Worm (Caenorhabditis elegans) whole organism, L2 larva: ENCODE data around the gene B0001.4.

ENCODE experiments used
- C34F6.9 ChIP-seq: fragments of 150-350 bp; optimal IDR thresholded peaks from 2 replicates; lab custom pipeline; 2014; ENCODE audit warnings: missing biosample characterization, missing genetic modification characterization
- F13H6.1 ChIP-seq: sonication (generic microtip); optimal IDR thresholded peaks from 2 replicates; lab custom pipeline; 2016; ENCODE audit warnings: missing genetic modification characterization, missing compliant biosample characterization
- R02D3.7 ChIP-seq: fragments of 150-350 bp; optimal IDR thresholded peaks from 2 replicates; lab custom pipeline; 2014; ENCODE audit warnings: missing biosample characterization, missing genetic modification characterization
- Y55F3AM.14 ChIP-seq: fragments of 200-800 bp; sonication (Bioruptor generic); optimal IDR thresholded peaks from 2 replicates; lab custom pipeline; 2018; ENCODE audit warnings: mild to moderate bottlenecking, missing genetic modification characterization, missing compliant biosample characterization
- ZK546.5 ChIP-seq: sonication (generic microtip); optimal IDR thresholded peaks from 2 replicates; lab custom pipeline; 2017; ENCODE audit warnings: missing biosample characterization, missing genetic modification characterization
- alr-1 ChIP-seq: fragments of 150-350 bp; optimal IDR thresholded peaks from 2 replicates; lab custom pipeline; 2014; ENCODE audit warnings: missing biosample characterization, missing genetic modification characterization
- aly-2 ChIP-seq: fragments of 150-350 bp; optimal IDR thresholded peaks from 2 replicates; lab custom pipeline; 2014; ENCODE audit warnings: missing biosample characterization, missing genetic modification characterization
- ama-1 ChIP-seq: fragments of 150-350 bp; optimal IDR thresholded peaks from 2 replicates; lab custom pipeline; 2018; ENCODE audit warnings: inconsistent platforms
- blmp-1 ChIP-seq: sonication (generic microtip); optimal IDR thresholded peaks from 2 replicates; lab custom pipeline; 2017; ENCODE audit warnings: missing genetic modification characterization, mild to moderate bottlenecking, missing compliant biosample characterization, antibody characterized with exemption, moderate library complexity; ENCODE audit not compliant: insufficient read depth
- ceh-16 ChIP-seq: fragments of 150-350 bp; optimal IDR thresholded peaks from 2 replicates; lab custom pipeline; 2014; ENCODE audit warnings: missing biosample characterization, missing genetic modification characterization
- ceh-82 ChIP-seq: fragments of 150-350 bp; optimal IDR thresholded peaks from 2 replicates; lab custom pipeline; 2014; ENCODE audit warnings: missing biosample characterization, missing genetic modification characterization
- crh-2 ChIP-seq: sonication (generic microtip); optimal IDR thresholded peaks from 2 replicates; lab custom pipeline; 2017; ENCODE audit warnings: missing biosample characterization, missing genetic modification characterization
- dmd-4 ChIP-seq: sonication (generic microtip); optimal IDR thresholded peaks from 2 replicates; lab custom pipeline; 2017; ENCODE audit warnings: missing biosample characterization, missing genetic modification characterization
- egl-27 ChIP-seq: sonication (generic microtip); optimal IDR thresholded peaks from 3 replicates; lab custom pipeline; 2017; ENCODE audit warnings: missing biosample characterization, missing genetic modification reagents, missing genetic modification characterization
- elt-1 ChIP-seq: fragments of 150-350 bp; optimal IDR thresholded peaks from 2 replicates; lab custom pipeline; 2014; ENCODE audit warnings: missing biosample characterization, missing genetic modification characterization
- elt-3 ChIP-seq: sonication (generic microtip); optimal IDR thresholded peaks from 2 replicates; lab custom pipeline; 2017; ENCODE audit warnings: missing biosample characterization, missing genetic modification characterization
- fos-1 ChIP-seq: fragments of 150-350 bp; optimal IDR thresholded peaks from 2 replicates; lab custom pipeline; 2014; ENCODE audit warnings: missing biosample characterization, missing genetic modification characterization
- gmeb-1 ChIP-seq: fragments of 150-350 bp; optimal IDR thresholded peaks from 2 replicates; lab custom pipeline; 2014; ENCODE audit warnings: missing biosample characterization, missing genetic modification characterization
- lin-11 ChIP-seq: fragments of 150-350 bp; sonication (generic microtip); optimal IDR thresholded peaks from 2 replicates; lab custom pipeline; 2014; ENCODE audit warnings: missing biosample characterization, missing genetic modification characterization, inconsistent platforms, mixed read lengths
- lin-13 ChIP-seq: fragments of 150-350 bp; optimal IDR thresholded peaks from 2 replicates; lab custom pipeline; 2014; ENCODE audit warnings: missing biosample characterization, missing genetic modification reagents, missing genetic modification characterization
- lin-39 ChIP-seq: fragments of 150-350 bp; optimal IDR thresholded peaks from 2 replicates; lab custom pipeline; 2014; ENCODE audit warnings: missing biosample characterization, missing genetic modification reagents, missing genetic modification characterization
- lsy-2 ChIP-seq, 2 experiments: fragments of 150-350 bp in 1 of 2; sonication (generic microtip) in 1 of 2; optimal IDR thresholded peaks; 2 replicates each; lab custom pipeline; 2014 to 2017; ENCODE audit warnings: missing biosample characterization in 2 of 2, missing genetic modification characterization in 2 of 2
- mab-5 ChIP-seq: fragments of 150-350 bp; optimal IDR thresholded peaks from 2 replicates; lab custom pipeline; 2014; ENCODE audit warnings: missing biosample characterization, missing genetic modification characterization
- mbf-1 ChIP-seq: sonication (generic microtip); optimal IDR thresholded peaks from 2 replicates; lab custom pipeline; 2017; ENCODE audit warnings: missing biosample characterization, missing genetic modification characterization
- mdl-1 ChIP-seq, 2 experiments: fragments of 150-350 bp in 1 of 2; sonication (generic microtip) in 1 of 2; optimal IDR thresholded peaks; 2 replicates each; lab custom pipeline; 2017; ENCODE audit warnings: missing biosample characterization in 2 of 2, missing genetic modification characterization in 2 of 2
- nhr-10 ChIP-seq: sonication (generic microtip); optimal IDR thresholded peaks from 2 replicates; lab custom pipeline; 2017; ENCODE audit warnings: missing biosample characterization, missing genetic modification characterization
- nhr-11 ChIP-seq: fragments of 150-350 bp; optimal IDR thresholded peaks from 2 replicates; lab custom pipeline; 2014; ENCODE audit warnings: missing biosample characterization, missing genetic modification characterization
- nhr-12 ChIP-seq: fragments of 150-350 bp; optimal IDR thresholded peaks from 2 replicates; lab custom pipeline; 2014; ENCODE audit warnings: missing biosample characterization, missing genetic modification characterization
- nhr-129 ChIP-seq: fragments of 150-350 bp; optimal IDR thresholded peaks from 2 replicates; lab custom pipeline; 2014; ENCODE audit warnings: missing biosample characterization, missing genetic modification characterization
- nhr-21 ChIP-seq: fragments of 150-350 bp; optimal IDR thresholded peaks from 2 replicates; lab custom pipeline; 2014; ENCODE audit warnings: missing biosample characterization, missing genetic modification characterization
- nhr-23 ChIP-seq: fragments of 150-350 bp; optimal IDR thresholded peaks from 2 replicates; lab custom pipeline; 2014; ENCODE audit warnings: missing biosample characterization, missing genetic modification reagents, missing genetic modification characterization
- nhr-237 ChIP-seq: fragments of 150-350 bp; optimal IDR thresholded peaks from 2 replicates; lab custom pipeline; 2014; ENCODE audit warnings: missing biosample characterization, missing genetic modification characterization
- nhr-25 ChIP-seq: fragments of 150-350 bp; sonication (generic microtip); optimal IDR thresholded peaks from 3 replicates; lab custom pipeline; 2014; ENCODE audit warnings: missing biosample characterization, missing genetic modification characterization
- nhr-6 ChIP-seq: fragments of 150-350 bp; optimal IDR thresholded peaks from 2 replicates; lab custom pipeline; 2014; ENCODE audit warnings: missing biosample characterization, missing genetic modification characterization
- nhr-77 ChIP-seq: fragments of 150-350 bp; optimal IDR thresholded peaks from 2 replicates; lab custom pipeline; 2014; ENCODE audit warnings: missing biosample characterization, missing genetic modification characterization
- peb-1 ChIP-seq: fragments of 150-350 bp; optimal IDR thresholded peaks from 2 replicates; lab custom pipeline; 2014; ENCODE audit warnings: missing biosample characterization, missing genetic modification characterization
- sem-4 ChIP-seq: fragments of 150-350 bp; optimal IDR thresholded peaks from 2 replicates; lab custom pipeline; 2014; ENCODE audit warnings: missing biosample characterization, missing genetic modification reagents, missing genetic modification characterization
- skn-1 ChIP-seq: sonication (generic microtip); optimal IDR thresholded peaks from 2 replicates; lab custom pipeline; 2017; ENCODE audit warnings: missing biosample characterization, missing genetic modification characterization
- sma-3 ChIP-seq: sonication (generic microtip); optimal IDR thresholded peaks from 2 replicates; lab custom pipeline; 2016; ENCODE audit warnings: missing genetic modification reagents, missing genetic modification characterization, missing compliant biosample characterization
- sma-9 ChIP-seq, 2 experiments: fragments of 150-350 bp in 1 of 2; sonication (generic microtip) in 1 of 2; optimal IDR thresholded peaks; 2 replicates each; lab custom pipeline; 2014 to 2016; ENCODE audit warnings: missing genetic modification characterization in 2 of 2, mild to moderate bottlenecking in 1 of 2, missing biosample characterization in 1 of 2, missing compliant biosample characterization in 1 of 2, missing genetic modification reagents in 1 of 2, moderate library complexity in 1 of 2
- snpc-4 ChIP-seq: fragments of 150-350 bp; optimal IDR thresholded peaks from 2 replicates; lab custom pipeline; 2014; ENCODE audit warnings: missing biosample characterization, missing genetic modification characterization
- unc-39 ChIP-seq: fragments of 150-350 bp; optimal IDR thresholded peaks from 2 replicates; lab custom pipeline; 2014; ENCODE audit warnings: missing biosample characterization, missing genetic modification characterization
- unc-55 ChIP-seq: fragments of 150-350 bp; sonication (generic microtip); optimal IDR thresholded peaks from 3 replicates; lab custom pipeline; 2014; ENCODE audit warnings: missing biosample characterization, missing genetic modification reagents, missing genetic modification characterization
- unc-62 ChIP-seq: fragments of 150-350 bp; optimal IDR thresholded peaks from 2 replicates; lab custom pipeline; 2014; ENCODE audit warnings: missing biosample characterization, missing genetic modification reagents, missing genetic modification characterization
- zag-1 ChIP-seq: fragments of 150-350 bp; optimal IDR thresholded peaks from 2 replicates; lab custom pipeline; 2014; ENCODE audit warnings: missing biosample characterization, missing genetic modification characterization
- ztf-1 ChIP-seq: fragments of 200-800 bp; sonication (Bioruptor generic); conservative IDR thresholded peaks from 2 replicates; pipeline ENCODE4 v1.3.6; 2022; ENCODE audit warnings: missing genetic modification characterization, missing compliant biosample characterization
- ztf-11 ChIP-seq: sonication (generic microtip); optimal IDR thresholded peaks from 2 replicates; lab custom pipeline; 2017; ENCODE audit warnings: missing biosample characterization, missing genetic modification characterization
- ztf-4 ChIP-seq: fragments of 150-350 bp; optimal IDR thresholded peaks from 2 replicates; lab custom pipeline; 2014; ENCODE audit warnings: missing biosample characterization, missing genetic modification characterization

B0001.4 gene

DNA sequence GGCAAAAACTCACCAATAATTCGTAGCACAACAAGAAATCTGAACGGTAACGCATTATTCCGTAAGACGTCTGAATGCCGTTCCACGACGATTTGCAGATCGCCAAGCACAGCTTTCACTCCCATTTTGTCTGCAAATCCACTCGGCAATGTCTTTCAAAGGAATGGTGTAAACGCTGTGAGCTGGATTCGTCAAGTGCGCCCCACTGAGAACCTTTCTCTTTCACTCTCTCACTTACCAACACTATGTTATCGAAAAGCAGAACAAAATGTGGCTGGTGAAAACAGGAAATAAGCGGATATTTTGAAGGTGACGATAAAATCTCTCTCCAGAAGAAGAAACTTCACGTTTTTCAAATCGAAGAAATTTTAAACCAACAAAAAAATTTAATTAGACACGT, 49.1 kb downstream of the B0001.4 start (continued):
- TF ChIP-seq mbf-1 (no peak), nhr-6 (tag; lab: Kevin White, UChicago) (no peak), skn-1 (tag; lab: Kevin White, UChicago) (no peak), Y55F3AM.14 (GFP tag; lab: Kevin White, UChicago) (peak; percentile 0), ztf-4 (tag; lab: Kevin White, UChicago) (no peak), F13H6.1 (tag; lab: Kevin White, UChicago) (no peak), crh-2 (tag; lab: Kevin White, UChicago) (peak; percentile 80), ceh-82 (tag; lab: Kevin White, UChicago) (no peak)

- TF ChIP-seq nhr-11 (tag; lab: Kevin White, UChicago) = no peak
- TF ChIP-seq mdl-1 (tag; optimal IDR thresholded peaks at IDR 0.05; lab: Kevin White, UChicago) = peak in 1 of 2 experiments; percentile 57
- TF ChIP-seq ama-1 (lab: Kevin White, UChicago) = no peak
- TF ChIP-seq nhr-129 (tag; lab: Kevin White, UChicago) = peak; percentile 95
- TF ChIP-seq unc-62 (GFP tag; lab: Kevin White, UChicago) = no peak
- no peak for TF ChIP-seq skn-1 (tag; lab: Kevin White, UChicago)
- peak; percentile 51 for TF ChIP-seq fos-1 (tag; lab: Kevin White, UChicago)
- TF ChIP-seq unc-55 (GFP tag; lab: Kevin White, UChicago) = no peak
- peak; percentile 49 for TF ChIP-seq egl-27 (tag; lab: Kevin White, UChicago)
- peak; percentile 75 for TF ChIP-seq Y55F3AM.14 (GFP tag; lab: Kevin White, UChicago)
- peak; percentile 67 for TF ChIP-seq sma-9 (GFP tag; optimal IDR thresholded peaks at IDR 0.05; lab: Kevin White, UChicago)
- TF ChIP-seq sma-9 (tag; optimal IDR thresholded peaks at IDR 0.05; lab: Kevin White, UChicago) = no peak
- no peak for TF ChIP-seq ztf-4 (tag; lab: Kevin White, UChicago)
- peak; percentile 30 for TF ChIP-seq nhr-77 (tag; lab: Kevin White, UChicago)
- no peak for TF ChIP-seq ZK546.5 (tag; lab: Kevin White, UChicago)
- TF ChIP-seq sem-4 (tag; lab: Kevin White, UChicago) = peak; percentile 53
- peak; percentile 64 for TF ChIP-seq C34F6.9
- no peak for TF ChIP-seq elt-3 (tag; lab: Kevin White, UChicago)
- peak; percentile 52 for TF ChIP-seq nhr-21
- no peak for TF ChIP-seq aly-2 (tag; lab: Kevin White, UChicago)
- TF ChIP-seq dmd-4 (tag; lab: Kevin White, UChicago) = no peak
- no peak for TF ChIP-seq nhr-23
- TF ChIP-seq lin-39 (tag; lab: Kevin White, UChicago) = no peak
- no peak for TF ChIP-seq nhr-10 (tag; lab: Kevin White, UChicago)
- no peak for TF ChIP-seq ztf-11 (tag; lab: Kevin White, UChicago)
- TF ChIP-seq ztf-1 (GFP tag; lab: Robert Waterston, UW) = no peak
- peak; percentile 76 for TF ChIP-seq sma-3
- TF ChIP-seq R02D3.7 (tag; lab: Kevin White, UChicago) = no peak
- TF ChIP-seq mbf-1 = no peak
- TF ChIP-seq lin-11 (tag; lab: Kevin White, UChicago) = peak; percentile 10
- no peak for TF ChIP-seq nhr-6 (tag; lab: Kevin White, UChicago)
- peak; percentile 36 for TF ChIP-seq zag-1
- peak; percentile 55 for TF ChIP-seq blmp-1 (tag; lab: Kevin White, UChicago)
- TF ChIP-seq nhr-25 (tag; lab: Kevin White, UChicago) = peak; percentile 50
- TF ChIP-seq alr-1 (tag; lab: Kevin White, UChicago) = no peak
- no peak for TF ChIP-seq unc-39 (tag; lab: Kevin White, UChicago)
- TF ChIP-seq ceh-82 (tag; lab: Kevin White, UChicago) = peak; percentile 37
- peak; percentile 76 for TF ChIP-seq F13H6.1 (tag; lab: Kevin White, UChicago)
- TF ChIP-seq ceh-16 (tag; lab: Kevin White, UChicago) = peak; percentile 79
- no peak for TF ChIP-seq elt-1 (tag; lab: Kevin White, UChicago)
- TF ChIP-seq snpc-4 = no peak
- TF ChIP-seq nhr-237 (tag; lab: Kevin White, UChicago) = no peak
- no peak for TF ChIP-seq mab-5 (tag; lab: Kevin White, UChicago)
- TF ChIP-seq lin-13 = peak; percentile 62
- TF ChIP-seq crh-2 (tag; lab: Kevin White, UChicago) = peak; percentile 77
- no peak for TF ChIP-seq peb-1 (tag; lab: Kevin White, UChicago)
- peak; percentile 70 for TF ChIP-seq gmeb-1 (tag; lab: Kevin White, UChicago)
- no peak for TF ChIP-seq nhr-12
- TF ChIP-seq lsy-2 (tag; optimal IDR thresholded peaks at IDR 0.05; lab: Kevin White, UChicago) = peak; percentile 26 to 59
These were observed 51.5 kb downstream of the B0001.4 start for ce11 chrIV:12086498-12086897.
